Worm (Caenorhabditis elegans) whole organism, midembryonic: ENCODE results near the gene lys-2.

Experiments used
- cog-1 ChIP-seq: sonication (generic microtip); optimal IDR thresholded peaks from 2 replicates; lab custom pipeline; 2016; ENCODE audit warnings: missing genetic modification characterization, missing compliant biosample characterization
- med-1 ChIP-seq: sonication (generic microtip); optimal IDR thresholded peaks from 2 replicates; lab custom pipeline; 2017; ENCODE audit warnings: missing genetic modification characterization, mild to moderate bottlenecking, missing compliant biosample characterization, antibody characterized with exemption, missing genetic modification reagents; ENCODE audit not compliant: insufficient read depth
- ref-1 ChIP-seq: fragments of 200-800 bp; sonication (Bioruptor generic); conservative IDR thresholded peaks from 2 replicates; pipeline ENCODE4 v1.3.6; 2022; ENCODE audit warnings: missing genetic modification reagents, missing genetic modification characterization, missing compliant biosample characterization
- tab-1 ChIP-seq: fragments of 200-800 bp; sonication (Bioruptor generic); IDR thresholded peaks from 2 replicates; pipeline ENCODE4 v1.3.6; 2022; ENCODE audit warnings: missing genetic modification characterization, missing compliant biosample characterization
- ztf-23 ChIP-seq: fragments of 200-800 bp; sonication (Bioruptor generic); IDR thresholded peaks from 2 replicates; pipeline ENCODE4 v1.3.6; 2022; ENCODE audit warnings: missing genetic modification reagents, missing genetic modification characterization, missing compliant biosample characterization
- ztf-29 ChIP-seq: fragments of 200-800 bp; sonication (Bioruptor generic); IDR thresholded peaks from 2 replicates; pipeline ENCODE4 v1.3.6; 2022; ENCODE audit warnings: missing genetic modification reagents, missing genetic modification characterization, missing compliant biosample characterization

DNA sequence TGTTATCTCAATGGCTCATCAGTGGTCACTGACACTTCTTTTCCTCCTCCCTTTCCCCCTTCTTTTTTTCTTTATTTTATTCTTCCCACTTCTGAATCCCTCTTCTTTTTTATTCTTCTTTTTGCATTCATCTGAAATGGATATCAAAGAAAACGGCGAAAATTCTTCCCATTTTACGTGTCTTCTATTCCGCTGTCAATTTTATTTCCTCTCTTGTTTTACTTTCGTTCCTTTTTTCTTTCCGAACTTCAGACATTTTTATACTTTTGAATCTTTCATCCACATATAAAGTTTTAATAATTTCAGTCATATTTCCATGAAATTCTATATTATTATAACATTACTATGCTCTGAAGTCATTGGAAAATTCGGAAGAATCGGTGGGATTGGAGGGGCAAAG is 6.0 kb upstream of the lys-2 start, which contains the start of gene B0024.3:
- no peak for TF ChIP-seq ztf-29 (GFP tag; lab: Robert Waterston, UW)
- no peak for TF ChIP-seq ref-1 (GFP tag; lab: Robert Waterston, UW)
- TF ChIP-seq tab-1 (GFP tag; lab: Robert Waterston, UW): no peak
- no peak for TF ChIP-seq ztf-23 (GFP tag; lab: Robert Waterston, UW)
- TF ChIP-seq med-1 (GFP tag; lab: Kevin White, UChicago): no peak
- no peak for TF ChIP-seq cog-1 (tag; lab: Kevin White, UChicago)
